Fruit fly (Drosophila melanogaster): ENCODE results near the gene Osi23.

Osi23 gene

dm6 chr3R:30427805-30428359 lies 17.0 kb downstream of the Osi23 start, which contains the start of gene CG2218 (continued):
- TF ChIP-seq D (optimal IDR thresholded peaks at IDR 0.05) = peak; percentile 10
- no peak for TF ChIP-seq D (GFP tag; optimal IDR thresholded peaks at IDR 0.05)
- TF ChIP-seq run (tag; optimal IDR thresholded peaks at IDR 0.05) = no peak
- no peak for TF ChIP-seq zen2 (GFP tag; IDR thresholded peaks at IDR 0.05; ENCODE audit: partially characterized antibody)
- TF ChIP-seq CG6791 (GFP tag; IDR thresholded peaks at IDR 0.05; ENCODE audit: partially characterized antibody) = peak; percentile 53; the same call in 1 of the 3 replicates
- TF ChIP-seq Pdp1 (GFP tag; optimal IDR thresholded peaks at IDR 0.05) = peak in 1 of 2 experiments; percentile 57
- TF ChIP-seq Nf-YA (GFP tag; IDR thresholded peaks at IDR 0.05) = no peak
- peak; percentile 86 for TF ChIP-seq nom (GFP tag; optimal IDR thresholded peaks at IDR 0.05)
- no peak for TF ChIP-seq CG18599 (GFP tag; optimal IDR thresholded peaks at IDR 0.05)
- no peak for TF ChIP-seq ind (GFP tag; optimal IDR thresholded peaks at IDR 0.05)
- TF ChIP-seq hbn (GFP tag; IDR thresholded peaks at IDR 0.05; ENCODE audit: partially characterized antibody) = 0 out of 2 replicates have a peak, but pooled peaks have one; percentile 23
- peak; percentile 56 for TF ChIP-seq Bgb (GFP tag; IDR thresholded peaks at IDR 0.05; ENCODE audit: partially characterized antibody)
- no peak for TF ChIP-seq odd (GFP tag; optimal IDR thresholded peaks at IDR 0.05)
- peak in 1 of 3 experiments; percentile 58 for TF ChIP-seq Stat92E (GFP tag; optimal IDR thresholded peaks at IDR 0.05)
- TF ChIP-seq Dll (GFP tag; IDR thresholded peaks at IDR 0.05; ENCODE audit: partially characterized antibody) = peak; percentile 53; the same call in 2 of the 4 replicates
- 0 out of 3 replicates have a peak, but pooled peaks have one; percentile 17 for TF ChIP-seq Dbx (GFP tag; IDR thresholded peaks at IDR 0.05)
- TF ChIP-seq CG10267 (tag; optimal IDR thresholded peaks at IDR 0.05) = peak; percentile 47
- peak; percentile 48 for TF ChIP-seq Dref (GFP tag; IDR thresholded peaks at IDR 0.05)
- TF ChIP-seq Dek (tag; optimal IDR thresholded peaks at IDR 0.05) = no peak
- peak; percentile 25 for TF ChIP-seq CHES-1-like (GFP tag; optimal IDR thresholded peaks at IDR 0.05)
- peak; percentile 80 for TF ChIP-seq CG3995 (GFP tag; optimal IDR thresholded peaks at IDR 0.05)
- no peak for TF ChIP-seq CG10543 (GFP tag; optimal IDR thresholded peaks at IDR 0.05)
- TF ChIP-seq CTCF (GFP tag; optimal IDR thresholded peaks at IDR 0.05) = peak; percentile 54
- TF ChIP-seq Opbp (GFP tag; IDR thresholded peaks at IDR 0.05; ENCODE audit: partially characterized antibody) = peak; percentile 65; the same call in 2 of the 3 replicates
- TF ChIP-seq corto (GFP tag; optimal IDR thresholded peaks at IDR 0.05) = no peak
- peak; percentile 76 for TF ChIP-seq HmgD (GFP tag; optimal IDR thresholded peaks at IDR 0.05)
- TF ChIP-seq CoRest (tag; optimal IDR thresholded peaks at IDR 0.05) = peak; percentile 31
- TF ChIP-seq Drgx (GFP tag; IDR thresholded peaks at IDR 0.05) = no peak
- TF ChIP-seq sd (tag; optimal IDR thresholded peaks at IDR 0.05) = peak; percentile 25
- TF ChIP-seq CG16813 (GFP tag; IDR thresholded peaks at IDR 0.05; ENCODE audit: partially characterized antibody) = peak; percentile 34; the same call in 2 of the 3 replicates
- no peak for TF ChIP-seq CG16815 (GFP tag; optimal IDR thresholded peaks at IDR 0.05)
- TF ChIP-seq CG5953 (GFP tag; IDR thresholded peaks at IDR 0.05) = no peak
- peak; percentile 29 for TF ChIP-seq CrebB (tag; optimal IDR thresholded peaks at IDR 0.05)
- peak; percentile 80 for TF ChIP-seq YL-1 (GFP tag; optimal IDR thresholded peaks at IDR 0.05)
- no peak for TF ChIP-seq seq (GFP tag; IDR thresholded peaks at IDR 0.05)
- TF ChIP-seq HmgZ (tag; optimal IDR thresholded peaks at IDR 0.05) = peak; percentile 78
- no peak for TF ChIP-seq CG2875 (GFP tag; optimal IDR thresholded peaks at IDR 0.05)
- TF ChIP-seq Scr (GFP tag; IDR thresholded peaks at IDR 0.05; ENCODE audit: partially characterized antibody) = peak; percentile 50; the same call in 1 of the 2 replicates
- TF ChIP-seq Bdp1 (GFP tag; optimal IDR thresholded peaks at IDR 0.05) = no peak
- TF ChIP-seq CG17186 (GFP tag; optimal IDR thresholded peaks at IDR 0.05) = peak; percentile 64
- TF ChIP-seq hkb (optimal IDR thresholded peaks at IDR 0.05) = no peak
- peak; percentile 33; the same call in 1 of the 2 replicates for TF ChIP-seq hkb (GFP tag; IDR thresholded peaks at IDR 0.05)
- TF ChIP-seq Sin3A (optimal IDR thresholded peaks at IDR 0.05) = peak; percentile 46
- TF ChIP-seq nmo (GFP tag; optimal IDR thresholded peaks at IDR 0.05) = peak; percentile 14
- no peak for TF ChIP-seq CG12104 (GFP tag; optimal IDR thresholded peaks at IDR 0.05)
- TF ChIP-seq ato (GFP tag; IDR thresholded peaks at IDR 0.05; ENCODE audit: partially characterized antibody) = peak; percentile 55; the same call in 1 of the 2 replicates
- no peak for TF ChIP-seq CG31365 (tag; optimal IDR thresholded peaks at IDR 0.05)
- peak; percentile 69 for TF ChIP-seq CG3847 (GFP tag; IDR thresholded peaks at IDR 0.05)
- TF ChIP-seq ftz-f1 (GFP tag; optimal IDR thresholded peaks at IDR 0.05) = peak; percentile 36

All from whole organism, embryonic.